Worm (Caenorhabditis elegans) whole organism, L1 larva: ENCODE measurements around the gene F46H5.7.

Experiments used
- ceh-90 ChIP-seq: sonication (generic microtip); optimal IDR thresholded peaks from 2 replicates; lab custom pipeline; 2016; ENCODE audit warnings: missing genetic modification characterization, missing compliant biosample characterization
- lin-13 ChIP-seq: fragments of 150-350 bp; optimal IDR thresholded peaks from 2 replicates; lab custom pipeline; 2014; ENCODE audit warnings: missing biosample characterization, missing genetic modification reagents, missing genetic modification characterization
- nhr-71 ChIP-seq: sonication (generic microtip); optimal IDR thresholded peaks from 2 replicates; lab custom pipeline; 2016; ENCODE audit warnings: mild to moderate bottlenecking, missing genetic modification characterization, moderate library complexity, missing compliant biosample characterization
- pag-3 ChIP-seq: sonication (generic microtip); optimal IDR thresholded peaks from 2 replicates; lab custom pipeline; 2017; ENCODE audit warnings: missing genetic modification characterization, mild to moderate bottlenecking, missing compliant biosample characterization, antibody characterized with exemption, borderline replicate concordance; ENCODE audit not compliant: insufficient read depth
- zag-1 ChIP-seq: fragments of 150-350 bp; optimal IDR thresholded peaks from 2 replicates; lab custom pipeline; 2014; ENCODE audit warnings: missing biosample characterization, missing genetic modification characterization
- ztf-4 ChIP-seq: fragments of 150-350 bp; optimal IDR thresholded peaks from 2 replicates; lab custom pipeline; 2014; ENCODE audit warnings: missing biosample characterization, missing genetic modification characterization

DNA sequence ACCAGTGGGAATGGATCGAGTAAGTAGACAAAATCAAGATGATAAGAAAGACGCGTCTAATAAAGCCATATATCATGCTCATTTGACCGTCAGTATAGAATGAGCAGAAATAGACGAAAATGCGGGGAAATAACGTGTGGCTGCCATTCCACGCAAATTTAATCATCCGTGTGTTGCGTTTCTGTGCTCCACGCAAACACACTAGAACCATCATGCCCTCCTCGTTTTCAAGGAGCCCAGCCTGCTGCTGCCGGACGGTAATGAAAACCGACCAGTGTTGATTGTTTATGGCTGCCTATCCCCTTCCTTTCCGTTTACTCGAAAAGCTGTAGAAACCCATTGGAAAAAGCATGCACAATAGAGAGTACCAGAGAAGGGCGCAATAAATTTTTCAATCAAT lies 22.6 kb downstream of the F46H5.7 start:
- TF ChIP-seq nhr-71 (tag; lab: Kevin White, UChicago) (no peak), ztf-4 (tag; lab: Kevin White, UChicago) (no peak), zag-1 (no peak), pag-3 (tag; lab: Kevin White, UChicago) (no peak), lin-13 (GFP tag; lab: Kevin White, UChicago) (no peak), ceh-90 (tag; lab: Kevin White, UChicago) (no peak)
